Worm (Caenorhabditis elegans): ENCODE results near the gene vit-6.

The vit-6 gene

ce11 chrIV:8302648-8303161, 41.7 kb downstream of the vit-6 start:
- TF ChIP-seq him-1 (tag; optimal IDR thresholded peaks at IDR 0.05) (no peak), W03F9.2 (tag; optimal IDR thresholded peaks at IDR 0.05) (no peak), dao-5 (tag; optimal IDR thresholded peaks at IDR 0.05) (no peak)

ce11 chrIV:8303668-8304067, 42.7 kb downstream of the vit-6 start, which contains the start of gene vha-5:
Gene vha-5 (plus strand): TSS chrIV:8303968.
- no peak for TF ChIP-seq him-1 (tag; optimal IDR thresholded peaks at IDR 0.05)
- no peak for TF ChIP-seq dao-5 (tag; optimal IDR thresholded peaks at IDR 0.05)
- TF ChIP-seq W03F9.2 (tag; optimal IDR thresholded peaks at IDR 0.05), result no peak

DNA sequence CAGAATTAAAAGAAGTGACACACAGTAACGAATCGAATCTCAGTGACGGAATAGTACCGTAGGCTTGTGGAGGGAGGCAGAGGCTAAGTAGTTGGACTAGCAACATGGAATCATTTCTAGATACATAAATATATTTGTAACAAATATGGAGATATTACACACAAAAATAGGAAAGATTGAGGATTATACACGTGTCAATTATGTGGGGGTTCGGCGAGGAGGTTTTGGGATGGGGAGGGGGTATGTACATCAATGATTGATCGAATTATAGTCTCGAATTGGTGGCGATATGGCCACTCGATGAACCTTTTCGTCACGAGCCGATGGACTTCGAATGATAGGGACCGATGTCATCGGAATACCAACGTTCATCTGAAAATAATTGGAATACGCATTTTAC, 46.5 kb downstream of the vit-6 start:
- no peak for TF ChIP-seq dao-5 (tag; optimal IDR thresholded peaks at IDR 0.05)
- TF ChIP-seq W03F9.2 (tag; optimal IDR thresholded peaks at IDR 0.05), result no peak
- TF ChIP-seq him-1 (tag; optimal IDR thresholded peaks at IDR 0.05), result no peak

- no peak for TF ChIP-seq him-1 (tag; optimal IDR thresholded peaks at IDR 0.05)
- no peak for TF ChIP-seq dao-5 (tag; optimal IDR thresholded peaks at IDR 0.05)
- no peak for TF ChIP-seq W03F9.2 (tag; optimal IDR thresholded peaks at IDR 0.05)
Observed at ce11 chrIV:8312105-8312504, 51.1 kb downstream of the vit-6 start.

DNA sequence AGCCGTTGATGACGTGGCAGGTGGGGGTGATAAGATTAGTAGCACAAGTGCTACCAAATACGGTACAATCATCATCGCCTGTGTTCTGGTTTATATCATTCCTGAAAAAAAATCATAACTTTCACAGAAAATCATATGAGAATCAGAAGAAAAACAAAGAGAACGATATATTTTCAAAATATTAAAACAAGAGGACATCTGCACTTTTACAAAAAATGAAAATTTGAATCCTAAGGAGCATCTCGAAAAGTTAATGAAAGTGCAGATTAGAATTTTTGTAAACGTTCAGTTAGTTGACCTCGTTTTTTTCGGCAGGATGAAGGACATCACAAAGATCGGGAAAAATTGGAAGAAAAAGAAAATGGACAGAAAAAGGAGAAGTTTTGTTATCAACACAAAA, 51.9 kb downstream of the vit-6 start, which contains the start of gene F35H10.10:
F35H10.10 (minus strand) TSS at position 101 of the 400 bp plus-strand sequence.
- TF ChIP-seq dao-5 (tag; optimal IDR thresholded peaks at IDR 0.05), result no peak

Data from whole organism, L4/young adult.